Worm (Caenorhabditis elegans) whole organism, young adult: ENCODE data around the gene F09G8.10.

Experiments
- B0019.2 ChIP-seq: fragments of 200-800 bp; sonication (Bioruptor generic); conservative IDR thresholded peaks from 2 replicates; pipeline ENCODE4 v1.3.6; 2022; ENCODE audit warnings: missing genetic modification reagents, missing genetic modification characterization, missing compliant biosample characterization
- B0261.1 ChIP-seq: sonication (generic microtip); optimal IDR thresholded peaks from 2 replicates; lab custom pipeline; 2016; ENCODE audit warnings: mild to moderate bottlenecking, missing genetic modification characterization, moderate library complexity, missing compliant biosample characterization
- C06A6.2 ChIP-seq: fragments of 200-800 bp; sonication (Bioruptor generic); conservative IDR thresholded peaks from 2 replicates; pipeline ENCODE4 v1.3.6; 2022; ENCODE audit warnings: missing genetic modification characterization, missing compliant biosample characterization
- D2030.7 ChIP-seq: fragments of 200-800 bp; sonication (Bioruptor generic); IDR thresholded peaks from 2 replicates; pipeline ENCODE4 v1.3.6; 2022; ENCODE audit warnings: missing genetic modification reagents, missing genetic modification characterization, missing compliant biosample characterization
- F39B2.1 ChIP-seq: fragments of 200-800 bp; sonication (Bioruptor generic); IDR thresholded peaks from 2 replicates; pipeline ENCODE4 v1.3.6; 2022; ENCODE audit warnings: missing genetic modification reagents, missing genetic modification characterization, missing compliant biosample characterization
- F49E8.2 ChIP-seq: sonication (generic microtip); optimal IDR thresholded peaks from 3 replicates; lab custom pipeline; 2017; ENCODE audit warnings: missing genetic modification characterization, mild to moderate bottlenecking, missing compliant biosample characterization, antibody characterized with exemption, moderate library complexity; ENCODE audit not compliant: insufficient read depth
- F52B5.7 ChIP-seq: sonication (generic microtip); optimal IDR thresholded peaks from 2 replicates; lab custom pipeline; 2016; ENCODE audit warnings: mild to moderate bottlenecking, missing genetic modification characterization, missing compliant biosample characterization
- Y53F4B.3 ChIP-seq: fragments of 200-800 bp; sonication (Bioruptor generic); IDR thresholded peaks from 2 replicates; pipeline ENCODE4 v1.3.6; 2022; ENCODE audit warnings: missing genetic modification reagents, missing genetic modification characterization, missing compliant biosample characterization
- Y53G8AR.9 ChIP-seq: fragments of 200-800 bp; sonication (Bioruptor generic); conservative IDR thresholded peaks from 2 replicates; pipeline ENCODE4 v1.3.6; 2022; ENCODE audit warnings: missing genetic modification reagents, missing genetic modification characterization, missing compliant biosample characterization
- ZK185.1 ChIP-seq: sonication (generic microtip); optimal IDR thresholded peaks from 2 replicates; lab custom pipeline; 2016; ENCODE audit warnings: mild to moderate bottlenecking, missing genetic modification characterization, missing compliant biosample characterization; ENCODE audit not compliant: poor library complexity, severe bottlenecking
- akir-1 ChIP-seq: fragments of 200-800 bp; sonication (Bioruptor generic); optimal IDR thresholded peaks from 2 replicates; lab custom pipeline; 2018; ENCODE audit warnings: mild to moderate bottlenecking, missing genetic modification characterization, moderate library complexity, missing compliant biosample characterization
- aptf-2 ChIP-seq: fragments of 200-800 bp; sonication (Bioruptor generic); conservative IDR thresholded peaks from 2 replicates; pipeline ENCODE4 v1.3.6; 2022; ENCODE audit warnings: missing genetic modification reagents, missing genetic modification characterization, missing compliant biosample characterization
- atf-7 ChIP-seq: sonication (generic microtip); optimal IDR thresholded peaks from 2 replicates; lab custom pipeline; 2017; ENCODE audit warnings: mild to moderate bottlenecking, missing genetic modification characterization, missing compliant biosample characterization
- athp-1 ChIP-seq: sonication (generic microtip); optimal IDR thresholded peaks from 2 replicates; lab custom pipeline; 2017; ENCODE audit warnings: mild to moderate bottlenecking, missing genetic modification characterization, missing compliant biosample characterization
- ceh-40 ChIP-seq: fragments of 200-800 bp; sonication (Bioruptor generic); IDR thresholded peaks from 2 replicates; pipeline ENCODE4 v1.3.6; 2022; ENCODE audit warnings: missing genetic modification characterization, missing compliant biosample characterization
- ceh-58 ChIP-seq: fragments of 200-800 bp; sonication (Bioruptor generic); IDR thresholded peaks from 2 replicates; pipeline ENCODE4 v1.3.6; 2022; ENCODE audit warnings: missing genetic modification characterization, missing compliant biosample characterization
- ceh-79 ChIP-seq: sonication (generic microtip); optimal IDR thresholded peaks from 2 replicates; lab custom pipeline; 2017; ENCODE audit warnings: mild to moderate bottlenecking, missing genetic modification characterization, missing compliant biosample characterization
- egl-44 ChIP-seq: fragments of 200-800 bp; sonication (Bioruptor generic); IDR thresholded peaks from 2 replicates; pipeline ENCODE4 v1.3.6; 2022; ENCODE audit warnings: missing genetic modification reagents, missing genetic modification characterization, missing compliant biosample characterization
- egrh-3 ChIP-seq: fragments of 200-800 bp; sonication (Bioruptor generic); IDR thresholded peaks from 2 replicates; pipeline ENCODE4 v1.3.6; 2022; ENCODE audit warnings: missing genetic modification reagents, missing genetic modification characterization, missing compliant biosample characterization
- ekl-4 ChIP-seq: fragments of 200-800 bp; sonication (Bioruptor generic); IDR thresholded peaks from 2 replicates; pipeline ENCODE4 v1.3.6; 2022; ENCODE audit warnings: missing genetic modification reagents, missing genetic modification characterization, missing compliant biosample characterization
- ets-4 ChIP-seq: fragments of 200-800 bp; sonication (Bioruptor generic); optimal IDR thresholded peaks from 2 replicates; lab custom pipeline; 2018; ENCODE audit warnings: mild to moderate bottlenecking, missing genetic modification characterization, missing compliant biosample characterization
- fkh-3 ChIP-seq: sonication (generic microtip); optimal IDR thresholded peaks from 2 replicates; lab custom pipeline; 2016; ENCODE audit warnings: mild to moderate bottlenecking, missing genetic modification characterization, missing compliant biosample characterization
- hmg-1.2 ChIP-seq: fragments of 200-800 bp; sonication (Bioruptor generic); IDR thresholded peaks from 2 replicates; pipeline ENCODE4 v1.3.6; 2022; ENCODE audit warnings: missing genetic modification reagents, missing genetic modification characterization, missing compliant biosample characterization
- hmg-20 ChIP-seq: fragments of 200-800 bp; sonication (Bioruptor generic); IDR thresholded peaks from 2 replicates; pipeline ENCODE4 v1.3.6; 2022; ENCODE audit warnings: missing genetic modification reagents, missing genetic modification characterization, missing compliant biosample characterization
- hrde-1 ChIP-seq: sonication (generic microtip); optimal IDR thresholded peaks from 2 replicates; lab custom pipeline; 2016; ENCODE audit warnings: missing genetic modification characterization, mild to moderate bottlenecking, missing compliant biosample characterization, moderate library complexity, missing genotype, missing genetic modification reagents, borderline replicate concordance
- hsf-1 ChIP-seq: fragments of 200-800 bp; sonication (Bioruptor generic); IDR thresholded peaks from 2 replicates; pipeline ENCODE4 v1.3.6; 2022; ENCODE audit warnings: missing genetic modification reagents, missing genetic modification characterization, missing compliant biosample characterization
- lag-1 ChIP-seq: fragments of 200-800 bp; sonication (Bioruptor generic); IDR thresholded peaks from 2 replicates; pipeline ENCODE4 v1.3.6; 2022; ENCODE audit warnings: missing genetic modification reagents, missing genetic modification characterization, missing compliant biosample characterization
- lin-54 ChIP-seq: fragments of 200-800 bp; sonication (Bioruptor generic); optimal IDR thresholded peaks from 2 replicates; lab custom pipeline; 2018; ENCODE audit warnings: mild to moderate bottlenecking, missing genetic modification characterization, missing compliant biosample characterization
- madf-3 ChIP-seq: fragments of 200-800 bp; sonication (Bioruptor generic); IDR thresholded peaks from 2 replicates; pipeline ENCODE4 v1.3.6; 2022; ENCODE audit warnings: missing genetic modification reagents, missing genetic modification characterization, missing compliant biosample characterization
- madf-6 ChIP-seq: fragments of 200-800 bp; sonication (Bioruptor generic); IDR thresholded peaks from 2 replicates; pipeline ENCODE4 v1.3.6; 2022; ENCODE audit warnings: missing genetic modification reagents, missing genetic modification characterization, missing compliant biosample characterization
- mcd-1 ChIP-seq: fragments of 200-800 bp; sonication (Bioruptor generic); IDR thresholded peaks from 2 replicates; pipeline ENCODE4 v1.3.6; 2022; ENCODE audit warnings: missing genetic modification reagents, missing genetic modification characterization, missing compliant biosample characterization
- nfya-2 ChIP-seq: fragments of 200-800 bp; sonication (Bioruptor generic); IDR thresholded peaks from 2 replicates; pipeline ENCODE4 v1.3.6; 2022; ENCODE audit warnings: missing genetic modification reagents, missing genetic modification characterization, missing compliant biosample characterization
- nhr-120 ChIP-seq: fragments of 200-800 bp; sonication (Bioruptor generic); IDR thresholded peaks from 2 replicates; pipeline ENCODE4 v1.3.6; 2022; ENCODE audit warnings: missing genetic modification characterization, missing compliant biosample characterization
- nhr-179 ChIP-seq: sonication (generic microtip); optimal IDR thresholded peaks from 2 replicates; lab custom pipeline; 2016; ENCODE audit warnings: mild to moderate bottlenecking, missing genetic modification characterization, missing compliant biosample characterization
- nhr-80 ChIP-seq: sonication (generic microtip); optimal IDR thresholded peaks from 2 replicates; lab custom pipeline; 2016; ENCODE audit warnings: missing genetic modification characterization, missing compliant biosample characterization
- pbrm-1 ChIP-seq: fragments of 200-800 bp; sonication (Bioruptor generic); IDR thresholded peaks from 2 replicates; pipeline ENCODE4 v1.3.6; 2022; ENCODE audit warnings: missing genetic modification reagents, missing genetic modification characterization, missing compliant biosample characterization
- repo-1 ChIP-seq: sonication (generic microtip); optimal IDR thresholded peaks from 2 replicates; lab custom pipeline; 2017; ENCODE audit warnings: mild to moderate bottlenecking, missing genetic modification characterization, missing compliant biosample characterization
- snpc-1.1 ChIP-seq: sonication (generic microtip); optimal IDR thresholded peaks from 2 replicates; lab custom pipeline; 2017; ENCODE audit warnings: missing genetic modification characterization, mild to moderate bottlenecking, missing compliant biosample characterization, antibody characterized with exemption, moderate library complexity, missing genotype, missing genetic modification reagents; ENCODE audit not compliant: insufficient read depth
- snpc-4 ChIP-seq, 5 experiments: fragments of 150-350 bp in 1 of 5; sonication (generic microtip) in 4 of 5; optimal IDR thresholded peaks; 2 replicates each; lab custom pipeline; 2014 to 2018; ENCODE audit warnings: missing genetic modification characterization in 5 of 5, missing biosample characterization in 3 of 5, antibody characterized with exemption in 2 of 5, mild to moderate bottlenecking in 2 of 5, missing compliant biosample characterization in 2 of 5, missing genotype in 2 of 5, moderate library complexity in 2 of 5, missing genetic modification reagents in 1 of 5
- somi-1 ChIP-seq: fragments of 200-800 bp; sonication (Bioruptor generic); optimal IDR thresholded peaks from 2 replicates; lab custom pipeline; 2018; ENCODE audit warnings: mild to moderate bottlenecking, missing genetic modification characterization, missing compliant biosample characterization
- tbp1 ChIP-seq: fragments of 200-800 bp; sonication (Bioruptor generic); optimal IDR thresholded peaks from 2 replicates; lab custom pipeline; 2018; ENCODE audit warnings: mild to moderate bottlenecking, missing genetic modification characterization, missing compliant biosample characterization
- tbx-9 ChIP-seq: sonication (generic microtip); optimal IDR thresholded peaks from 2 replicates; lab custom pipeline; 2016; ENCODE audit warnings: borderline replicate concordance, missing genetic modification characterization, inconsistent platforms, missing compliant biosample characterization
- unc-62 ChIP-seq: fragments of 150-350 bp; optimal IDR thresholded peaks from 2 replicates; lab custom pipeline; 2014; ENCODE audit warnings: missing biosample characterization, missing genetic modification reagents, missing genetic modification characterization
- zfh-2 ChIP-seq: fragments of 200-800 bp; sonication (Bioruptor generic); conservative IDR thresholded peaks from 2 replicates; pipeline ENCODE4 v1.3.6; 2022; ENCODE audit warnings: missing genetic modification reagents, missing genetic modification characterization, missing compliant biosample characterization
- ztf-18 ChIP-seq: sonication (generic microtip); optimal IDR thresholded peaks from 2 replicates; lab custom pipeline; 2016; ENCODE audit warnings: missing genotype, mild to moderate bottlenecking, missing genetic modification characterization, missing compliant biosample characterization
- ztf-22 ChIP-seq: fragments of 200-800 bp; sonication (Bioruptor generic); optimal IDR thresholded peaks from 2 replicates; lab custom pipeline; 2018; ENCODE audit warnings: mild to moderate bottlenecking, missing genetic modification characterization, moderate library complexity, missing compliant biosample characterization
- ztf-25 ChIP-seq: fragments of 200-800 bp; sonication (Bioruptor generic); IDR thresholded peaks from 2 replicates; pipeline ENCODE4 v1.3.6; 2022; ENCODE audit warnings: missing genetic modification reagents, missing genetic modification characterization, missing compliant biosample characterization

Gene F09G8.10

ce11 chrIII:8250007-8250683 lies 21.8 kb downstream of the F09G8.10 start, which contains the start of gene knl-1 (continued):
- TF ChIP-seq aptf-2 (0 out of 2 replicates have a peak, but pooled peaks have one; percentile 51), fkh-3 (tag; lab: Kevin White, UChicago) (no peak), lag-1 (GFP tag; lab: Robert Waterston, UW) (no peak), hmg-1.2 (GFP tag; lab: Robert Waterston, UW) (peak; percentile 46; the same call in 1 of the 2 replicates), somi-1 (no peak), ceh-79 (tag; lab: Kevin White, UChicago) (no peak), ztf-18 (tag; lab: Kevin White, UChicago) (peak; percentile 42), repo-1 (no peak), B0261.1 (no peak), Y53G8AR.9 (no peak), ekl-4 (GFP tag; lab: Robert Waterston, UW) (no peak), nhr-80 (peak; percentile 39), snpc-4 (GFP tag; optimal IDR thresholded peaks at IDR 0.05; lab: Kevin White, UChicago) (no peak), snpc-4 (tag; optimal IDR thresholded peaks at IDR 0.05; lab: Kevin White, UChicago) (peak in 1 of 4 experiments; percentile 59), D2030.7 (GFP tag; lab: Robert Waterston, UW) (peak; percentile 74), akir-1 (no peak), egl-44 (GFP tag; lab: Robert Waterston, UW) (no peak), pbrm-1 (GFP tag; lab: Robert Waterston, UW) (no peak), hrde-1 (tag; lab: Kevin White, UChicago) (no peak), snpc-1.1 (tag; lab: Kevin White, UChicago) (no peak), F39B2.1 (GFP tag; lab: Robert Waterston, UW) (no peak), nfya-2 (no peak), ztf-22 (no peak), hsf-1 (GFP tag; lab: Robert Waterston, UW) (no peak), nhr-120 (GFP tag; lab: Robert Waterston, UW) (no peak), mcd-1 (GFP tag; lab: Robert Waterston, UW) (peak; percentile 80), ZK185.1 (tag; lab: Kevin White, UChicago) (no peak), F49E8.2 (tag; lab: Kevin White, UChicago) (no peak), tbx-9 (no peak), ztf-25 (GFP tag; lab: Robert Waterston, UW) (0 out of 2 replicates have a peak, but pooled peaks have one; percentile 59), egrh-3 (GFP tag; lab: Robert Waterston, UW) (0 out of 2 replicates have a peak, but pooled peaks have one; percentile 49), C06A6.2 (GFP tag; lab: Robert Waterston, UW) (no peak), B0019.2 (GFP tag; lab: Robert Waterston, UW) (no peak), nhr-179 (tag; lab: Kevin White, UChicago) (no peak), madf-6 (GFP tag; lab: Robert Waterston, UW) (peak; percentile 69), athp-1 (no peak), ets-4 (no peak), atf-7 (tag; lab: Kevin White, UChicago) (no peak), lin-54 (GFP tag; lab: Kevin White, UChicago) (peak; percentile 68), tbp1 (GFP tag; lab: Kevin White, UChicago) (peak; percentile 25), madf-3 (GFP tag; lab: Robert Waterston, UW) (no peak), ceh-40 (GFP tag; lab: Robert Waterston, UW) (no peak), unc-62 (GFP tag; lab: Kevin White, UChicago) (no peak), F52B5.7 (tag; lab: Kevin White, UChicago) (no peak), zfh-2 (GFP tag; lab: Robert Waterston, UW) (no peak), Y53F4B.3 (GFP tag; lab: Robert Waterston, UW) (no peak), hmg-20 (GFP tag; lab: Robert Waterston, UW) (no peak), ceh-58 (no peak)
